Fruit fly (Drosophila melanogaster) whole organism, embryonic: ENCODE measurements around the gene ppk30.

Source experiments
- Atf3 ChIP-seq: fragments of 200-800 bp; sonication (Bioruptor generic); optimal IDR thresholded peaks from 3 replicates; lab custom pipeline; 2016; ENCODE audit warnings: missing biosample characterization, missing genetic modification characterization
- BEAF-32 ChIP-seq: fragments of 200-800 bp; sonication (Bioruptor generic); optimal IDR thresholded peaks from 3 replicates; lab custom pipeline; 2017; ENCODE audit warnings: missing biosample characterization, missing genetic modification characterization, mild to moderate bottlenecking, moderate library complexity, missing genetic modification reagents
- CG10431 ChIP-seq: fragments of 200-800 bp; sonication (Bioruptor generic); optimal IDR thresholded peaks from 3 replicates; lab custom pipeline; 2018; ENCODE audit warnings: missing biosample characterization, mild to moderate bottlenecking, missing genetic modification characterization
- CG10565 ChIP-seq: fragments of 200-800 bp; sonication (Bioruptor generic); optimal IDR thresholded peaks from 3 replicates; lab custom pipeline; 2016; ENCODE audit warnings: missing biosample characterization, mild to moderate bottlenecking, missing genetic modification characterization
- CG11695 ChIP-seq: fragments of 200-800 bp; sonication (Bioruptor generic); IDR thresholded peaks from 3 replicates; pipeline ENCODE4 v1.3.6; 2022; ENCODE audit warnings: missing biosample characterization, missing genetic modification characterization
- CG12299 ChIP-seq: fragments of 200-800 bp; sonication (Bioruptor generic); optimal IDR thresholded peaks from 2 replicates; lab custom pipeline; 2018; ENCODE audit warnings: missing biosample characterization, mild to moderate bottlenecking, missing genetic modification characterization
- CG12942 ChIP-seq: fragments of 200-800 bp; sonication (Bioruptor generic); optimal IDR thresholded peaks from 3 replicates; lab custom pipeline; 2016; ENCODE audit warnings: missing biosample characterization, missing genetic modification characterization
- CG13287 ChIP-seq: fragments of 200-800 bp; sonication (Bioruptor generic); IDR thresholded peaks from 2 replicates; pipeline ENCODE4 v1.3.6; 2022; ENCODE audit warnings: missing biosample characterization, missing genetic modification characterization; ENCODE audit not compliant: partially characterized antibody
- CG16813 ChIP-seq: fragments of 200-800 bp; sonication (Bioruptor generic); IDR thresholded peaks from 3 replicates; pipeline ENCODE4 v1.3.6; 2022; ENCODE audit warnings: missing biosample characterization, missing genetic modification characterization; ENCODE audit not compliant: partially characterized antibody
- CG2678 ChIP-seq: fragments of 200-800 bp; sonication (Bioruptor generic); optimal IDR thresholded peaks from 3 replicates; lab custom pipeline; 2019; ENCODE audit warnings: missing biosample characterization, mild to moderate bottlenecking, missing genetic modification characterization, moderate library complexity
- CG2889 ChIP-seq: fragments of 200-800 bp; sonication (Bioruptor generic); IDR thresholded peaks from 3 replicates; pipeline ENCODE4 v1.3.6; 2022; ENCODE audit warnings: missing biosample characterization, missing genetic modification characterization
- CG30403 ChIP-seq: fragments of 200-800 bp; sonication (Bioruptor generic); optimal IDR thresholded peaks from 3 replicates; lab custom pipeline; 2016; ENCODE audit warnings: missing biosample characterization, missing genetic modification characterization
- CG3065 ChIP-seq: fragments of 200-800 bp; sonication (Bioruptor generic); optimal IDR thresholded peaks from 2 replicates; lab custom pipeline; 2016; ENCODE audit warnings: missing biosample characterization, missing genetic modification characterization
- CG31224 ChIP-seq: fragments of 200-800 bp; sonication (Bioruptor generic); IDR thresholded peaks from 2 replicates; pipeline ENCODE4 v1.3.6; 2022; ENCODE audit warnings: missing biosample characterization, missing genetic modification characterization
- CG32772 ChIP-seq: fragments of 200-800 bp; sonication (Bioruptor generic); IDR thresholded peaks from 2 replicates; pipeline ENCODE4 v1.3.6; 2022; ENCODE audit warnings: missing biosample characterization, missing genetic modification characterization
- CG4360 ChIP-seq: fragments of 200-800 bp; sonication (Bioruptor generic); IDR thresholded peaks from 2 replicates; pipeline ENCODE4 v1.3.6; 2022; ENCODE audit warnings: missing biosample characterization, missing genetic modification characterization
- CG7556 ChIP-seq: fragments of 200-800 bp; sonication (Bioruptor generic); optimal IDR thresholded peaks from 2 replicates; lab custom pipeline; 2017; ENCODE audit warnings: missing biosample characterization, mild to moderate bottlenecking, missing genetic modification characterization
- CG7839 ChIP-seq: fragments of 200-800 bp; sonication (Bioruptor generic); optimal IDR thresholded peaks from 3 replicates; lab custom pipeline; 2018; ENCODE audit warnings: missing biosample characterization, mild to moderate bottlenecking, missing genetic modification characterization, moderate library complexity
- CG8290 ChIP-seq, 3 experiments: fragments of 200-800 bp; sonication (Bioruptor generic); optimal IDR thresholded peaks; 2 replicates each; lab custom pipeline; 2016 to 2019; ENCODE audit warnings: missing biosample characterization in 3 of 3, missing genetic modification characterization in 3 of 3, mild to moderate bottlenecking in 2 of 3, moderate library complexity in 1 of 3
- CG8359 ChIP-seq: fragments of 200-800 bp; sonication (Bioruptor generic); optimal IDR thresholded peaks from 2 replicates; lab custom pipeline; 2017; ENCODE audit warnings: missing biosample characterization, mild to moderate bottlenecking, missing genetic modification characterization, borderline replicate concordance
- CG8765 ChIP-seq: fragments of 200-800 bp; sonication (Bioruptor generic); IDR thresholded peaks from 2 replicates; pipeline ENCODE4 v1.3.6; 2022; ENCODE audit warnings: missing biosample characterization, missing genetic modification characterization
- D19B ChIP-seq: fragments of 200-800 bp; sonication (Bioruptor generic); optimal IDR thresholded peaks from 2 replicates; lab custom pipeline; 2017; ENCODE audit warnings: missing biosample characterization, mild to moderate bottlenecking, missing genetic modification characterization
- Dfd ChIP-seq, 2 experiments: fragments of >200 bp; optimal IDR thresholded peaks; 2 replicates each; lab custom pipeline; 2017; ENCODE audit warnings: missing biosample characterization in 2 of 2, missing genetic modification characterization in 2 of 2
- Dll ChIP-seq: fragments of 200-800 bp; sonication (Bioruptor generic); IDR thresholded peaks from 4 replicates; pipeline ENCODE4 v1.3.6; 2022; ENCODE audit warnings: missing biosample characterization, missing genetic modification characterization; ENCODE audit not compliant: partially characterized antibody
- E2f1 ChIP-seq: fragments of 200-800 bp; sonication (Bioruptor generic); IDR thresholded peaks from 2 replicates; pipeline ENCODE4 v1.3.6; 2022; ENCODE audit warnings: missing biosample characterization, missing genetic modification characterization
- E2f2 ChIP-seq: fragments of 200-800 bp; sonication (Bioruptor generic); IDR thresholded peaks from 2 replicates; pipeline ENCODE4 v1.3.6; 2022; ENCODE audit warnings: missing biosample characterization, missing genetic modification characterization
- Eip74EF ChIP-seq, 2 experiments: fragments of 200-800 bp in 1 of 2; fragments of >200 bp in 1 of 2; sonication (Bioruptor generic) in 1 of 2; optimal IDR thresholded peaks; 2 replicates each; lab custom pipeline; 2017 to 2019; ENCODE audit warnings: missing biosample characterization in 2 of 2, missing genetic modification characterization in 2 of 2, mild to moderate bottlenecking in 1 of 2, moderate library complexity in 1 of 2
- Hmx ChIP-seq: fragments of 200-800 bp; sonication (Bioruptor generic); optimal IDR thresholded peaks from 2 replicates; lab custom pipeline; 2016; ENCODE audit warnings: missing biosample characterization, missing genetic modification characterization
- Med ChIP-seq: fragments of 200-800 bp; sonication (Bioruptor generic); peaks from one replicate; lab custom pipeline; 2016; ENCODE audit warnings: missing biosample characterization, missing genetic modification characterization, mild to moderate bottlenecking, inconsistent platforms, moderate library complexity
- Meics ChIP-seq: fragments of 200-800 bp; sonication (Bioruptor generic); optimal IDR thresholded peaks from 2 replicates; lab custom pipeline; 2017; ENCODE audit warnings: missing biosample characterization, mild to moderate bottlenecking, missing genetic modification characterization
- NC2β ChIP-seq: fragments of 200-800 bp; sonication (Bioruptor generic); optimal IDR thresholded peaks from 2 replicates; lab custom pipeline; 2016; ENCODE audit warnings: missing biosample characterization, missing genetic modification characterization
- NFAT ChIP-seq: fragments of 200-800 bp; sonication (Bioruptor generic); IDR thresholded peaks from 2 replicates; pipeline ENCODE4 v1.3.6; 2022; ENCODE audit warnings: missing biosample characterization, missing genetic modification characterization
- PHDP ChIP-seq: fragments of 200-800 bp; sonication (Bioruptor generic); optimal IDR thresholded peaks from 3 replicates; lab custom pipeline; 2018; ENCODE audit warnings: missing biosample characterization, mild to moderate bottlenecking, missing genetic modification characterization, moderate library complexity
- Poxn ChIP-seq: fragments of 200-800 bp; sonication (Bioruptor generic); IDR thresholded peaks from 2 replicates; pipeline ENCODE4 v1.3.6; 2022; ENCODE audit warnings: missing biosample characterization, missing genetic modification characterization
- Xrp1 ChIP-seq: fragments of 200-800 bp; sonication (Bioruptor generic); IDR thresholded peaks from 2 replicates; pipeline ENCODE4 v1.3.6; 2022; ENCODE audit warnings: missing biosample characterization, missing genetic modification characterization
- abd-A ChIP-seq: fragments of 200-800 bp; sonication (Bioruptor generic); optimal IDR thresholded peaks from 3 replicates; lab custom pipeline; 2019; ENCODE audit warnings: missing biosample characterization, mild to moderate bottlenecking, missing genetic modification characterization, moderate library complexity
- amos ChIP-seq: fragments of 200-800 bp; sonication (Bioruptor generic); IDR thresholded peaks from 2 replicates; pipeline ENCODE4 v1.3.6; 2022; ENCODE audit warnings: missing biosample characterization, missing genetic modification characterization; ENCODE audit not compliant: partially characterized antibody
- bab2 ChIP-seq: fragments of 200-800 bp; sonication (Bioruptor generic); optimal IDR thresholded peaks from 2 replicates; lab custom pipeline; 2016; ENCODE audit warnings: missing biosample characterization, missing genetic modification characterization
- corto ChIP-seq: fragments of 200-800 bp; sonication (Bioruptor generic); optimal IDR thresholded peaks from 2 replicates; lab custom pipeline; 2016; ENCODE audit warnings: missing biosample characterization, mild to moderate bottlenecking, missing genetic modification characterization, moderate library complexity
- dan ChIP-seq: fragments of 200-800 bp; sonication (Bioruptor generic); IDR thresholded peaks from 2 replicates; pipeline ENCODE4 v1.3.6; 2022; ENCODE audit warnings: missing biosample characterization, missing genetic modification characterization
- esg ChIP-seq: fragments of 200-800 bp; sonication (Bioruptor generic); conservative IDR thresholded peaks from 2 replicates; pipeline ENCODE4 v1.3.6; 2022; ENCODE audit warnings: missing biosample characterization, missing genetic modification characterization
- her ChIP-seq: fragments of 200-800 bp; sonication (Bioruptor generic); optimal IDR thresholded peaks from 2 replicates; lab custom pipeline; 2016; ENCODE audit warnings: missing biosample characterization, missing genetic modification characterization
- jumu ChIP-seq: fragments of 200-800 bp; sonication (Bioruptor generic); optimal IDR thresholded peaks from 3 replicates; lab custom pipeline; 2016; ENCODE audit warnings: missing biosample characterization, missing genetic modification characterization
- luna ChIP-seq: fragments of 200-800 bp; sonication (Bioruptor generic); optimal IDR thresholded peaks from 2 replicates; lab custom pipeline; 2016; ENCODE audit warnings: missing biosample characterization, missing genetic modification characterization
- nau ChIP-seq: fragments of 200-800 bp; sonication (Bioruptor generic); optimal IDR thresholded peaks from 3 replicates; lab custom pipeline; 2017; ENCODE audit warnings: missing biosample characterization, mild to moderate bottlenecking, missing genetic modification characterization, missing genetic modification reagents
- pho ChIP-seq: fragments of 200-800 bp; sonication (Bioruptor generic); optimal IDR thresholded peaks from 2 replicates; lab custom pipeline; 2016; ENCODE audit warnings: missing biosample characterization, missing genetic modification characterization
- sens-2 ChIP-seq: fragments of 200-800 bp; sonication (Bioruptor generic); IDR thresholded peaks from 2 replicates; pipeline ENCODE4 v1.3.6; 2022; ENCODE audit warnings: missing biosample characterization, missing genetic modification characterization
- sim ChIP-seq: fragments of 200-800 bp; sonication (Bioruptor generic); IDR thresholded peaks from 2 replicates; pipeline ENCODE4 v1.3.6; 2022; ENCODE audit warnings: missing biosample characterization, missing genetic modification characterization
- sima ChIP-seq: fragments of 200-800 bp; sonication (Bioruptor generic); optimal IDR thresholded peaks from 2 replicates; lab custom pipeline; 2016; ENCODE audit warnings: missing biosample characterization, missing genetic modification characterization
- sr ChIP-seq: fragments of 200-800 bp; sonication (Bioruptor generic); IDR thresholded peaks from 3 replicates; pipeline ENCODE4 v1.3.6; 2022; ENCODE audit warnings: missing biosample characterization, missing genetic modification characterization
- tup ChIP-seq: fragments of 200-800 bp; sonication (Bioruptor generic); optimal IDR thresholded peaks from 2 replicates; lab custom pipeline; 2016; ENCODE audit warnings: missing biosample characterization, mild to moderate bottlenecking, missing genetic modification characterization, moderate library complexity

Gene ppk30

DNA sequence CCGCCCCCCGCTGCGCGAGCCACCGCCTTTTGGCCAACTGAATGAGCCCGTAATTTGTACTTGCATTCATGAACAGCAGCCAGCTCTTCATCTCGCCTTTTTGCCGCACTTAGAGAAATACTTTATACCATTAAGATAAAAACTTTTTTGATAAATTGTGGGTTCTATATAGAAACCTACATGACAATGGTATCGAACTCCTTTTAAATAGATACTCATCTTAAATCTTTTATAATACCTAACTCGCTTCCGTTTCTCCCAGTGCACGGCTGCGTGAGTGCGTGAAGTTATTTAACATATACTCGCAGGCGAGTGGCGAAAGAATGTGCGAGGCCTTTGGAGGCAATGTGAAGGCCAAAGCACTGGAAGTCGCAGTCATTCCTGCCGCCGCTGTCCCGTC is 43.1 kb upstream of the ppk30 start (continued):
- no peak for TF ChIP-seq nau (GFP tag; lab: Kevin White, UChicago)
- peak; percentile 81 for TF ChIP-seq Med (GFP tag; lab: Kevin White, UChicago)
- TF ChIP-seq her (GFP tag; lab: Kevin White, UChicago) = no peak
- TF ChIP-seq bab2 = no peak
- no peak for TF ChIP-seq CG3065 (GFP tag; lab: Kevin White, UChicago)
- no peak for TF ChIP-seq sens-2 (GFP tag; lab: Robert Waterston, UW)
- no peak for TF ChIP-seq CG16813
- TF ChIP-seq CG8765 = no peak
- TF ChIP-seq corto (GFP tag; lab: Kevin White, UChicago) = no peak
- TF ChIP-seq E2f2 (GFP tag; lab: Robert Waterston, UW) = peak; percentile 25; the same call in 1 of the 2 replicates
- TF ChIP-seq pho (GFP tag; lab: Kevin White, UChicago) = no peak
- TF ChIP-seq Meics (GFP tag; lab: Kevin White, UChicago) = peak; percentile 53
- no peak for TF ChIP-seq luna (GFP tag; lab: Kevin White, UChicago)
- TF ChIP-seq sima (GFP tag; lab: Kevin White, UChicago) = no peak
- no peak for TF ChIP-seq BEAF-32 (GFP tag; lab: Kevin White, UChicago)
- no peak for TF ChIP-seq sr (GFP tag; lab: Robert Waterston, UW)
- no peak for TF ChIP-seq amos (GFP tag; lab: Robert Waterston, UW)
- TF ChIP-seq Atf3 (GFP tag; lab: Kevin White, UChicago) = no peak
- peak; percentile 43 for TF ChIP-seq CG7556 (GFP tag; lab: Kevin White, UChicago)
- TF ChIP-seq tup (GFP tag; lab: Kevin White, UChicago) = no peak
- no peak for TF ChIP-seq Eip74EF (GFP tag; optimal IDR thresholded peaks at IDR 0.05; lab: Kevin White, UChicago)
- TF ChIP-seq PHDP = peak; percentile 35
- no peak for TF ChIP-seq sim (GFP tag; lab: Robert Waterston, UW)
- TF ChIP-seq Hmx = no peak
- no peak for TF ChIP-seq CG4360 (GFP tag; lab: Robert Waterston, UW)
- TF ChIP-seq CG8290 (GFP tag; optimal IDR thresholded peaks at IDR 0.05; lab: Kevin White, UChicago) = no peak
- TF ChIP-seq CG8290 (tag; optimal IDR thresholded peaks at IDR 0.05; lab: Kevin White, UChicago) = no peak
- TF ChIP-seq CG12299 (tag; lab: Kevin White, UChicago) = no peak
- peak; percentile 40; the same call in 1 of the 3 replicates for TF ChIP-seq CG11695 (GFP tag; lab: Robert Waterston, UW)
- peak; percentile 37; the same call in 1 of the 2 replicates for TF ChIP-seq E2f1 (GFP tag; lab: Robert Waterston, UW)
- no peak for TF ChIP-seq jumu (GFP tag; lab: Kevin White, UChicago)
- peak; percentile 47 for TF ChIP-seq CG30403 (GFP tag; lab: Kevin White, UChicago)
- no peak for TF ChIP-seq Dfd (GFP tag; optimal IDR thresholded peaks at IDR 0.05; lab: Kevin White, UChicago)
- TF ChIP-seq Poxn (GFP tag; lab: Robert Waterston, UW) = no peak
- TF ChIP-seq Xrp1 (GFP tag; lab: Robert Waterston, UW) = peak; percentile 50; the same call in 1 of the 2 replicates
- peak; percentile 60 for TF ChIP-seq CG2678 (tag; lab: Kevin White, UChicago)
- no peak for TF ChIP-seq CG12942
- no peak for TF ChIP-seq NC2β (GFP tag; lab: Kevin White, UChicago)
- no peak for TF ChIP-seq CG2889 (GFP tag; lab: Robert Waterston, UW)
- TF ChIP-seq CG7839 (tag; lab: Kevin White, UChicago) = peak; percentile 64
- no peak for TF ChIP-seq Dll (GFP tag; lab: Robert Waterston, UW)
- no peak for TF ChIP-seq dan
- TF ChIP-seq D19B = peak; percentile 0
- no peak for TF ChIP-seq NFAT
- TF ChIP-seq CG10431 (GFP tag; lab: Kevin White, UChicago) = no peak
- no peak for TF ChIP-seq CG32772 (GFP tag; lab: Robert Waterston, UW)
- TF ChIP-seq esg = peak; percentile 36; the same call in 1 of the 2 replicates
- no peak for TF ChIP-seq CG13287 (GFP tag; lab: Robert Waterston, UW)
- TF ChIP-seq CG8359 (GFP tag; lab: Kevin White, UChicago) = no peak
- TF ChIP-seq abd-A (tag; lab: Kevin White, UChicago) = no peak
- no peak for TF ChIP-seq CG10565
- 0 out of 2 replicates have a peak, but pooled peaks have one; percentile 8 for TF ChIP-seq CG31224 (GFP tag; lab: Robert Waterston, UW)
